Worm (Caenorhabditis elegans) whole organism, mixed stage, embryonic: ENCODE results near the gene T10H9.8.
A peak's percentile ranks its signal among the peaks of the same experiment; 100 is the strongest.

Source experiments
- M03D4.4 ChIP-seq: sonication (generic microtip); optimal IDR thresholded peaks from 2 replicates; lab custom pipeline; 2017; ENCODE audit warnings: mild to moderate bottlenecking, missing genetic modification characterization, missing compliant biosample characterization
- bed-3 ChIP-seq: fragments of 200-800 bp; sonication (Bioruptor generic); optimal IDR thresholded peaks from 3 replicates; lab custom pipeline; 2018; ENCODE audit warnings: mild to moderate bottlenecking, missing genetic modification characterization, moderate library complexity, missing compliant biosample characterization
- blmp-1 ChIP-seq: fragments of 150-350 bp; optimal IDR thresholded peaks from 2 replicates; lab custom pipeline; 2014; ENCODE audit warnings: missing biosample characterization, missing genetic modification characterization
- ceh-39 ChIP-seq: fragments of 150-350 bp; optimal IDR thresholded peaks from 2 replicates; lab custom pipeline; 2014; ENCODE audit warnings: missing biosample characterization, missing genetic modification characterization
- ceh-43 ChIP-seq: fragments of 200-800 bp; sonication (Bioruptor generic); optimal IDR thresholded peaks from 2 replicates; lab custom pipeline; 2018; ENCODE audit warnings: mild to moderate bottlenecking, missing genetic modification characterization, moderate library complexity, missing compliant biosample characterization
- ces-1 ChIP-seq: fragments of 150-350 bp; optimal IDR thresholded peaks from 2 replicates; lab custom pipeline; 2014; ENCODE audit warnings: missing biosample characterization, missing genetic modification reagents, missing genetic modification characterization
- cnd-1 ChIP-seq: fragments of 200-800 bp; sonication (Bioruptor generic); optimal IDR thresholded peaks from 2 replicates; lab custom pipeline; 2018; ENCODE audit warnings: mild to moderate bottlenecking, missing genetic modification characterization, missing compliant biosample characterization
- drap-1 ChIP-seq: fragments of 200-800 bp; sonication (Bioruptor generic); optimal IDR thresholded peaks from 3 replicates; lab custom pipeline; 2018; ENCODE audit warnings: mild to moderate bottlenecking, missing genetic modification characterization, missing compliant biosample characterization
- elt-3 ChIP-seq: fragments of 150-350 bp; optimal IDR thresholded peaks from 2 replicates; lab custom pipeline; 2014; ENCODE audit warnings: missing biosample characterization, missing genetic modification characterization
- flh-1 ChIP-seq: fragments of 200-800 bp; sonication (Bioruptor generic); optimal IDR thresholded peaks from 2 replicates; lab custom pipeline; 2018; ENCODE audit warnings: mild to moderate bottlenecking, missing genetic modification characterization, moderate library complexity, missing compliant biosample characterization
- ham-2 ChIP-seq: fragments of 200-800 bp; sonication (Bioruptor generic); optimal IDR thresholded peaks from 2 replicates; lab custom pipeline; 2018; ENCODE audit warnings: mild to moderate bottlenecking, missing genetic modification characterization, missing compliant biosample characterization
- hlh-1 ChIP-seq: fragments of 150-350 bp; optimal IDR thresholded peaks from 2 replicates; lab custom pipeline; 2014; ENCODE audit warnings: missing biosample characterization, missing genetic modification reagents, missing genetic modification characterization
- lin-13 ChIP-seq: fragments of 150-350 bp; optimal IDR thresholded peaks from 2 replicates; lab custom pipeline; 2014; ENCODE audit warnings: missing biosample characterization, missing genetic modification characterization
- lin-32 ChIP-seq: fragments of 200-800 bp; sonication (Bioruptor generic); optimal IDR thresholded peaks from 2 replicates; lab custom pipeline; 2018; ENCODE audit warnings: mild to moderate bottlenecking, missing genetic modification characterization, missing compliant biosample characterization
- lsy-2 ChIP-seq: fragments of 150-350 bp; optimal IDR thresholded peaks from 2 replicates; lab custom pipeline; 2014; ENCODE audit warnings: missing biosample characterization, missing genetic modification characterization
- mab-5 ChIP-seq: fragments of 150-350 bp; optimal IDR thresholded peaks from 2 replicates; lab custom pipeline; 2014; ENCODE audit warnings: missing biosample characterization, missing genetic modification characterization
- mep-1 ChIP-seq: fragments of 150-350 bp; optimal IDR thresholded peaks from 2 replicates; lab custom pipeline; 2017; ENCODE audit warnings: missing biosample characterization, missing genetic modification reagents, missing genetic modification characterization, inconsistent platforms
- mls-2 ChIP-seq: sonication (generic microtip); optimal IDR thresholded peaks from 2 replicates; lab custom pipeline; 2016; ENCODE audit warnings: mild to moderate bottlenecking, missing genetic modification characterization, moderate library complexity, missing compliant biosample characterization
- nhr-2 ChIP-seq: fragments of 150-350 bp; optimal IDR thresholded peaks from 2 replicates; lab custom pipeline; 2014; ENCODE audit warnings: missing biosample characterization, missing genetic modification characterization
- nhr-237 ChIP-seq: fragments of 150-350 bp; optimal IDR thresholded peaks from 2 replicates; lab custom pipeline; 2014; ENCODE audit warnings: missing biosample characterization, missing genetic modification characterization
- nhr-28 ChIP-seq: fragments of 150-350 bp; optimal IDR thresholded peaks from 2 replicates; lab custom pipeline; 2014; ENCODE audit warnings: missing biosample characterization, missing genetic modification characterization
- pha-4 ChIP-seq: fragments of 150-350 bp; optimal IDR thresholded peaks from 2 replicates; lab custom pipeline; 2018; ENCODE audit warnings: missing biosample characterization, missing genetic modification reagents, missing genetic modification characterization
- snpc-4 ChIP-seq: fragments of 150-350 bp; optimal IDR thresholded peaks from 2 replicates; lab custom pipeline; 2014; ENCODE audit warnings: missing biosample characterization, missing genetic modification characterization
- sptf-1 ChIP-seq: sonication (generic microtip); optimal IDR thresholded peaks from 2 replicates; lab custom pipeline; 2017; ENCODE audit warnings: mild to moderate bottlenecking, missing genetic modification characterization, moderate library complexity, missing compliant biosample characterization
- tbx-8 ChIP-seq: fragments of 200-800 bp; sonication (Bioruptor generic); optimal IDR thresholded peaks from 2 replicates; lab custom pipeline; 2018; ENCODE audit warnings: mild to moderate bottlenecking, missing genetic modification characterization, moderate library complexity, missing compliant biosample characterization
- unc-120 ChIP-seq: sonication (generic microtip); optimal IDR thresholded peaks from 2 replicates; lab custom pipeline; 2017; ENCODE audit warnings: missing genetic modification characterization, missing compliant biosample characterization; ENCODE audit not compliant: poor library complexity, severe bottlenecking
- unc-62 ChIP-seq: fragments of 150-350 bp; optimal IDR thresholded peaks from 2 replicates; lab custom pipeline; 2014; ENCODE audit warnings: missing biosample characterization, missing genetic modification reagents, missing genetic modification characterization
- zip-8 ChIP-seq: fragments of 150-350 bp; optimal IDR thresholded peaks from 2 replicates; lab custom pipeline; 2014; ENCODE audit warnings: missing biosample characterization, missing genetic modification characterization
- ztf-11 ChIP-seq: fragments of 150-350 bp; optimal IDR thresholded peaks from 2 replicates; lab custom pipeline; 2014; ENCODE audit warnings: missing biosample characterization, missing genetic modification characterization

The T10H9.8 gene

DNA sequence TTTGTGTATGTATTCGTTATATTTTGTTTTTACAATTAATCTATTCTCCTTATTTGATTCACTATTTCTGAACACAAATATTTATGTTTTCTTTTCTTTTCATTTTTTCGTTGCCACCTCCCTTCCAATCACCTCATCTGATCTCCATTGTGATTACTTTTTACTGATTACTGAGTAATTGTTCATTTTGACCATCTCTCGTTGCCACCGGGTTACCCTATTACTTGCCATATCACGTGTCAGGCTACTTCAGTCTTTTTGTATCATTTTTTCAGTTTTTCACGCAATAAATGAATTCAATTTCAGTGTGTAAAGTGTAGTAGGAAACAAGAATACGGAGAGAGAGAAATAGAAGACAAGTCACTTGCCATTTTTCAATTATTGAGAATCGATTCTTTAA, at the start of gene T10H9.8:
Gene T10H9.8 (plus strand): TSS at position 301 of the 400 bp plus-strand sequence.
- no peak for TF ChIP-seq pha-4 (tag; lab: Kevin White, UChicago)

DNA sequence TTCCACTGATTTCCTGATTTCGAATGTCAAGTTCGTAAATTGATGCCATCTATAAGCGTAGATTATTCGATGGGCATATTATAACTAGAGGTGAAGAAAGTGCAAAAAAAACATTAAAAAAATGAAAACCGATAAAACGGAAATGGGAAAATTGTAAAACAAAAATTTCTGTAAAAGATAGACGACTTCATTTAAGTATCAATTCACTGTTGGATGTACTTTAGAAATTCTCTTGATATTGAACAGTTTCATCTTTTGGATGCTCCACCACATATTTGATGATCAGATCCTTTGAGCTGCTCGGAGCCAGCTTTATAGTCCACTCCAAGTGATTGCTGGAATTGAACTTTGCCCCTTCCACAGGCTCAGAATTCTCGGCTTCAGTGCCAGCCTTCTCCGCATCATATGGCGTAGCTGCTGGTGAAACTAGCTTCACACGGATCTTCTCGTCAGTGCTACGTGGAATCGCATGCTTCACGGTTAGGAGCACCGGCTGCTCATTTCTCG, 49.5 kb upstream of the T10H9.8 start, which contains the start of gene ZK1055.6:
Gene ZK1055.6 (minus strand): TSS at position 51 of the 507 bp plus-strand sequence.
- TF ChIP-seq flh-1 (GFP tag; lab: Kevin White, UChicago) (no peak), sptf-1 (no peak), mep-1 (no peak), mab-5 (tag; lab: Kevin White, UChicago) (no peak)

DNA sequence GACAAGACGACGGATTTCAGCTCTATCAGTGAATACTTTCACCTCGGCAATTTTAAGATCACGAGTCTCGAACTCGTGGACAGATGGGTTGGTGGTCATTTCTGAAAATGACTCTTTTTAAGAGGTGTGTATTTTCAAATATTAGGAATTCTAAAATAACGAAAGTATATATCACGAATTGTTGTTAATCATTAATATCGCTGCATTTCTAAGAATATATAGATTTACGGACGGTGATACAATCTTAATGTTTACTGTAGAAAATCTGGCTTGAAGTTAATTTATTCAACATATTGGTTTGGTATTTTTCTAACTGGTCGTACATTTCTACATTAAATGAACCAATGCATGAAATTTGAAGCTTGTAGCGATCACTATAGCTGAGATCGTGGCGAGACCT, 46.9 kb upstream of the T10H9.8 start, which contains the start of gene ZK1055.7:
Gene ZK1055.7 (minus strand): TSS at position 101 of the 400 bp plus-strand sequence.
- TF ChIP-seq mab-5 (tag; lab: Kevin White, UChicago) (no peak), ham-2 (GFP tag; lab: Kevin White, UChicago) (no peak), unc-120 (tag; lab: Kevin White, UChicago) (no peak), drap-1 (no peak), zip-8 (tag; lab: Kevin White, UChicago) (no peak), cnd-1 (tag; lab: Kevin White, UChicago) (no peak), tbx-8 (GFP tag; lab: Kevin White, UChicago) (no peak), ces-1 (no peak), lsy-2 (tag; lab: Kevin White, UChicago) (no peak), bed-3 (no peak), M03D4.4 (tag; lab: Kevin White, UChicago) (no peak), sptf-1 (no peak), pha-4 (tag; lab: Kevin White, UChicago) (no peak), nhr-237 (tag; lab: Kevin White, UChicago) (no peak), nhr-2 (tag; lab: Kevin White, UChicago) (no peak), unc-62 (GFP tag; lab: Kevin White, UChicago) (no peak), hlh-1 (tag; lab: Kevin White, UChicago) (no peak), nhr-28 (tag; lab: Kevin White, UChicago) (no peak)

DNA sequence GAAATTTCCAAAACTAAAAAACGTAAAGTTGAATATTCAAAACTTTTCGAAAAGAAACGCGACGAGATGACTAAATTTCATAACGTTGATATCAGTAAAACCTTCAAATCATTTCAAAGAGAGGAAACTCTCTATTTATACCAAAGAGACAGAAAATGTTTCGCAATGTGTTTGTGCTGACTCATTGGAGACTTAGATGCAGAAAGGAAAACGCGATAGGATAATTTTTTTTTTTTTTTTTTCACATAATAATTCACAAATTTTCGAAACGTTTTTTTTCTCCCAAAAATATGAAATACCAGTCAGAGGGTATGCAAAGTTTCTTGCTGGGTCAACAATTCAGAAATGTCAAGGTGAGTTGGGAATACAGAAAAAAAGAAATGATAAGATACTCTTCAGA, 46.0 kb upstream of the T10H9.8 start:
- TF ChIP-seq pha-4 (tag; lab: Kevin White, UChicago) (no peak), lin-32 (GFP tag; lab: Kevin White, UChicago) (no peak), bed-3 (no peak), ceh-39 (tag; lab: Kevin White, UChicago) (no peak)

DNA sequence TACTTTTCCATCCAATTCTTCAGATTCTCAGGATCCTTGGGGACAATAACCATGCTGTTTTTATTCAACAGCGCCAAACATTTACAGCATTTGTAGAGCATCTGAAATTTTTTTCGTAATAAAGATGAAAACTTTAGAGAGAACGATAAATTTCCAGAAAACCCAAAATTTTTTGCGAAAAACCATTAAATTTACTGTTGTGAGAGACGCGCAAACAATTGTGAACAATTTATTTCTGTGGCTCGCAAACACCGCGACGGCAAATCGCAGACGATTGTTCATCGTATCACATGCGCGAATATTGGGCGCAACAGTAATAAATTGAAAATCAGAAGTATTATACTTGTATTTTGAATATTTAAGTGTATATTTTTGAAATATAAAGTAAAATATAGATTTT, 41.1 kb upstream of the T10H9.8 start, which contains the start of gene gon-14:
Gene gon-14 (minus strand): TSS at position 101 of the 400 bp plus-strand sequence.
- no peak for TF ChIP-seq unc-120 (tag; lab: Kevin White, UChicago)

DNA sequence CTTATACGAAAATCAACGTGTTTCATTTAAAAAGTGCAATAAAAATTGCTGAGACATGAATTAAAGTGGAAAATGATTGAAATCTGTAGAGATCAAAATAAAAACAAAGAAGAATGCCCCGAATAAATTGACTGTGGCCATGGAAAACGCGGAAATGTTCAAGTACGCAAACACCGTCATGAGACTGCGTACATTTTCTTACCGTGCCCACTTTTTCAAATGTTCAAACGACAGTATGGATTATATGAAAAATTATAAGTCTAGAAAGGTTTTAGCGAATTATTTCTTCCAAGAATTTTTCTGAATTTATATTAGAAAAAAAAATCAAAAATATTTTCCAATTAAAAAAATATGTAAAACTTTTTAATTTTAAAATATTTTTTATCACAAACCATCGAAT, 40.6 kb upstream of the T10H9.8 start:
- TF ChIP-seq lsy-2 (tag; lab: Kevin White, UChicago), result peak; percentile 87
- no peak for TF ChIP-seq flh-1 (GFP tag; lab: Kevin White, UChicago)
- TF ChIP-seq lin-13 (tag; lab: Kevin White, UChicago), result peak; percentile 8

DNA sequence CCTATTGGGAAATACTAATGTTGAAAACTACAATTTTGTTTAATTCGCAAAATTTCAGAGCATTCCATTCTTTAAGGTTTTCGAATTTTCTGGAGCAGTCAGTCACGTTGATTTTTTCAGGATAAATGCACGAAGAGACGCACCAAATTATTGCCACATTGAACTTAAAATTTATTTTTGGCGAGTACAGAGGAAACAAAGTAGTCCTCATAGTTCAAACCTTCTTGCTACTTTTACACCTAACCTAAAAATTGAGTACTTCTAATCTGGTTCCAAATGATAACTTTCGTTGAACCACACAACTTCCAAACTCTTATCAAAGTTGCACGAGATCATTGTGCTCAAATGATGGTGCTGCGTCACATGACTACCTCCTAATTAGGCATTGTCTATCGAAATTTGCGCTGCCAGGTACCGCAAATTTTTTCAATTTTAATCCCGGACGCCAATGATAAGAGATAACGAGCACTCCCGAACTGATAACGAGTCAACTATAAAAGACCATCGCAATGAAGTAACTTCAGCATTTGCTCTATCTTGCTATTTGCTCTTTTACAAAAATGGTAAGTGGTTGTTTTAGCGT, 37.9 kb upstream of the T10H9.8 start, which contains the start of gene cpr-4:
Gene cpr-4 (plus strand): TSS at position 523 of the 583 bp plus-strand sequence.
- TF ChIP-seq snpc-4 (tag; lab: Kevin White, UChicago) (no peak), blmp-1 (tag; lab: Kevin White, UChicago) (no peak), cnd-1 (tag; lab: Kevin White, UChicago) (no peak), mls-2 (tag; lab: Kevin White, UChicago) (no peak), ceh-39 (tag; lab: Kevin White, UChicago) (no peak), pha-4 (tag; lab: Kevin White, UChicago) (no peak), nhr-237 (tag; lab: Kevin White, UChicago) (no peak), bed-3 (no peak), ceh-43 (no peak), zip-8 (tag; lab: Kevin White, UChicago) (no peak), nhr-2 (tag; lab: Kevin White, UChicago) (no peak), tbx-8 (GFP tag; lab: Kevin White, UChicago) (no peak), hlh-1 (tag; lab: Kevin White, UChicago) (no peak), ztf-11 (tag; lab: Kevin White, UChicago) (no peak), nhr-28 (tag; lab: Kevin White, UChicago) (no peak), unc-62 (GFP tag; lab: Kevin White, UChicago) (no peak), ces-1 (no peak), elt-3 (tag; lab: Kevin White, UChicago) (no peak)
